Fruit fly (Drosophila melanogaster) whole organism, embryonic: ENCODE measurements around the gene kek6.

ENCODE experiments used
- Abd-B ChIP-seq: fragments of 200-800 bp; sonication (Bioruptor generic); optimal IDR thresholded peaks from 2 replicates; lab custom pipeline; 2018; ENCODE audit warnings: missing biosample characterization, mild to moderate bottlenecking, missing genetic modification characterization, moderate library complexity
- Adf1 ChIP-seq: fragments of 200-800 bp; sonication (Bioruptor generic); IDR thresholded peaks from 2 replicates; pipeline ENCODE4 v1.3.6; 2022; ENCODE audit warnings: missing biosample characterization, missing genetic modification characterization
- CG11085 ChIP-seq: fragments of 200-800 bp; sonication (Bioruptor generic); IDR thresholded peaks from 2 replicates; pipeline ENCODE4 v1.3.6; 2022; ENCODE audit warnings: missing biosample characterization, missing genetic modification characterization
- CG12236 ChIP-seq: fragments of 200-800 bp; sonication (Bioruptor generic); optimal IDR thresholded peaks from 2 replicates; lab custom pipeline; 2016; ENCODE audit warnings: missing biosample characterization, missing genetic modification characterization
- CG14710 ChIP-seq: fragments of 200-800 bp; sonication (Bioruptor generic); optimal IDR thresholded peaks from 3 replicates; lab custom pipeline; 2019; ENCODE audit warnings: missing biosample characterization, mild to moderate bottlenecking, missing genetic modification characterization, moderate library complexity
- CG15073 ChIP-seq: fragments of 200-800 bp; sonication (Bioruptor generic); optimal IDR thresholded peaks from 2 replicates; lab custom pipeline; 2016; ENCODE audit warnings: missing biosample characterization, missing genetic modification characterization
- CG15479 ChIP-seq: fragments of 200-800 bp; sonication (Bioruptor generic); optimal IDR thresholded peaks from 3 replicates; lab custom pipeline; 2019; ENCODE audit warnings: missing biosample characterization, mild to moderate bottlenecking, missing genetic modification characterization, moderate library complexity
- CG17186 ChIP-seq: fragments of 200-800 bp; sonication (Bioruptor generic); optimal IDR thresholded peaks from 3 replicates; lab custom pipeline; 2017; ENCODE audit warnings: missing biosample characterization, missing genetic modification reagents, missing genetic modification characterization
- CG17359 ChIP-seq: fragments of 200-800 bp; sonication (Bioruptor generic); optimal IDR thresholded peaks from 3 replicates; lab custom pipeline; 2018; ENCODE audit warnings: missing biosample characterization, mild to moderate bottlenecking, missing genetic modification characterization, moderate library complexity
- CG2129 ChIP-seq: fragments of 200-800 bp; sonication (Bioruptor generic); IDR thresholded peaks from 2 replicates; pipeline ENCODE4 v1.3.6; 2022; ENCODE audit warnings: missing biosample characterization, missing genetic modification characterization; ENCODE audit not compliant: partially characterized antibody
- CG2202 ChIP-seq: fragments of 200-800 bp; sonication (Bioruptor generic); optimal IDR thresholded peaks from 2 replicates; lab custom pipeline; 2018; ENCODE audit warnings: missing biosample characterization, mild to moderate bottlenecking, missing genetic modification characterization
- CG3065 ChIP-seq: fragments of 200-800 bp; sonication (Bioruptor generic); optimal IDR thresholded peaks from 2 replicates; lab custom pipeline; 2016; ENCODE audit warnings: missing biosample characterization, missing genetic modification characterization
- CG32772 ChIP-seq: fragments of 200-800 bp; sonication (Bioruptor generic); IDR thresholded peaks from 2 replicates; pipeline ENCODE4 v1.3.6; 2022; ENCODE audit warnings: missing biosample characterization, missing genetic modification characterization
- CG4328 ChIP-seq: fragments of 200-800 bp; sonication (Bioruptor generic); optimal IDR thresholded peaks from 3 replicates; lab custom pipeline; 2017; ENCODE audit warnings: missing biosample characterization, missing genetic modification reagents, missing genetic modification characterization
- CG5245 ChIP-seq: fragments of 200-800 bp; sonication (Bioruptor generic); optimal IDR thresholded peaks from 3 replicates; lab custom pipeline; 2016; ENCODE audit warnings: missing biosample characterization, missing genetic modification characterization
- CG7556 ChIP-seq: fragments of 200-800 bp; sonication (Bioruptor generic); optimal IDR thresholded peaks from 2 replicates; lab custom pipeline; 2017; ENCODE audit warnings: missing biosample characterization, mild to moderate bottlenecking, missing genetic modification characterization
- CG8281 ChIP-seq: fragments of 200-800 bp; sonication (Bioruptor generic); optimal IDR thresholded peaks from 2 replicates; lab custom pipeline; 2018; ENCODE audit warnings: missing biosample characterization, mild to moderate bottlenecking, missing genetic modification characterization, moderate library complexity
- CG8478 ChIP-seq: fragments of >200 bp; optimal IDR thresholded peaks from 2 replicates; lab custom pipeline; 2018
- CG9817 ChIP-seq: fragments of 200-800 bp; sonication (Bioruptor generic); optimal IDR thresholded peaks from 2 replicates; lab custom pipeline; 2018; ENCODE audit warnings: missing biosample characterization, mild to moderate bottlenecking, missing genetic modification characterization, moderate library complexity
- Camta ChIP-seq: fragments of 200-800 bp; sonication (Bioruptor generic); optimal IDR thresholded peaks from 2 replicates; lab custom pipeline; 2016; ENCODE audit warnings: missing biosample characterization, missing genetic modification characterization
- Dbx ChIP-seq: fragments of 200-800 bp; sonication (Bioruptor generic); IDR thresholded peaks from 3 replicates; pipeline ENCODE4 v1.3.6; 2022; ENCODE audit warnings: missing biosample characterization, missing genetic modification characterization
- Deaf1 ChIP-seq: fragments of 200-800 bp; optimal IDR thresholded peaks from 3 replicates; lab custom pipeline; 2019; ENCODE audit warnings: missing biosample characterization, mild to moderate bottlenecking, missing genetic modification characterization, moderate library complexity
- HLH3B ChIP-seq: fragments of 200-800 bp; sonication (Bioruptor generic); IDR thresholded peaks from 2 replicates; pipeline ENCODE4 v1.3.6; 2022; ENCODE audit warnings: missing biosample characterization, missing genetic modification characterization
- Jarid2 ChIP-seq: fragments of 200-800 bp; sonication (Bioruptor generic); optimal IDR thresholded peaks from 3 replicates; lab custom pipeline; 2017; ENCODE audit warnings: mild to moderate bottlenecking, missing biosample characterization, missing genetic modification reagents, missing genetic modification characterization
- Lhr ChIP-seq: fragments of 200-800 bp; sonication (Bioruptor generic); optimal IDR thresholded peaks from 3 replicates; lab custom pipeline; 2017; ENCODE audit warnings: mild to moderate bottlenecking, missing biosample characterization, missing genetic modification reagents, missing genetic modification characterization
- Mrtf ChIP-seq: fragments of 200-800 bp; sonication (Bioruptor generic); IDR thresholded peaks from 3 replicates; pipeline ENCODE4 v1.3.6; 2022; ENCODE audit warnings: missing biosample characterization, missing genetic modification characterization
- NK7.1 ChIP-seq: fragments of 200-800 bp; sonication (Bioruptor generic); optimal IDR thresholded peaks from 3 replicates; lab custom pipeline; 2016; ENCODE audit warnings: missing biosample characterization, missing genetic modification characterization
- Sin3A ChIP-seq: fragments of >200 bp; optimal IDR thresholded peaks from 2 replicates; lab custom pipeline; 2018
- Sry-δ ChIP-seq: fragments of 200-800 bp; sonication (Bioruptor generic); optimal IDR thresholded peaks from 2 replicates; lab custom pipeline; 2016; ENCODE audit warnings: missing biosample characterization, missing genetic modification characterization
- Taf1 ChIP-seq: fragments of 200-800 bp; sonication (Bioruptor generic); IDR thresholded peaks from 2 replicates; pipeline ENCODE4 v1.3.6; 2022; ENCODE audit warnings: missing biosample characterization, missing genetic modification characterization
- Usf ChIP-seq: fragments of 200-800 bp; sonication (Bioruptor generic); optimal IDR thresholded peaks from 2 replicates; lab custom pipeline; 2017; ENCODE audit warnings: missing genotype, missing biosample characterization, missing genetic modification characterization
- bab2 ChIP-seq: fragments of 200-800 bp; sonication (Bioruptor generic); optimal IDR thresholded peaks from 2 replicates; lab custom pipeline; 2016; ENCODE audit warnings: missing biosample characterization, missing genetic modification characterization
- bbx ChIP-seq: fragments of 200-800 bp; sonication (Bioruptor generic); IDR thresholded peaks from 2 replicates; pipeline ENCODE4 v1.3.6; 2022; ENCODE audit warnings: missing biosample characterization, missing genetic modification characterization; ENCODE audit not compliant: partially characterized antibody
- bigmax ChIP-seq: fragments of 200-800 bp; sonication (Bioruptor generic); optimal IDR thresholded peaks from 2 replicates; lab custom pipeline; 2018; ENCODE audit warnings: missing biosample characterization, mild to moderate bottlenecking, missing genetic modification characterization
- cato ChIP-seq: fragments of 200-800 bp; sonication (Bioruptor generic); optimal IDR thresholded peaks from 2 replicates; lab custom pipeline; 2016; ENCODE audit warnings: missing biosample characterization, missing genetic modification characterization, borderline replicate concordance
- dati ChIP-seq: fragments of 200-800 bp; sonication (Bioruptor generic); IDR thresholded peaks from 2 replicates; pipeline ENCODE4 v1.3.6; 2022; ENCODE audit warnings: missing biosample characterization, missing genetic modification characterization
- dpn ChIP-seq, 2 experiments: fragments of 200-800 bp; sonication (Bioruptor generic); optimal IDR thresholded peaks; 3 replicates each; lab custom pipeline; 2016; ENCODE audit warnings: missing biosample characterization in 2 of 2, missing genetic modification characterization in 2 of 2
- fd3F ChIP-seq: fragments of 200-800 bp; sonication (Bioruptor generic); optimal IDR thresholded peaks from 2 replicates; lab custom pipeline; 2018; ENCODE audit warnings: missing biosample characterization, mild to moderate bottlenecking, missing genetic modification characterization, moderate library complexity
- fd64A ChIP-seq: fragments of 200-800 bp; sonication (Bioruptor generic); optimal IDR thresholded peaks from 3 replicates; lab custom pipeline; 2018; ENCODE audit warnings: missing biosample characterization, mild to moderate bottlenecking, missing genetic modification characterization
- fru ChIP-seq: fragments of >200 bp; optimal IDR thresholded peaks from 2 replicates; lab custom pipeline; 2017
- gsb-n ChIP-seq: fragments of 200-800 bp; sonication (Bioruptor generic); optimal IDR thresholded peaks from 3 replicates; lab custom pipeline; 2018; ENCODE audit warnings: missing biosample characterization, mild to moderate bottlenecking, missing genetic modification characterization
- kay ChIP-seq: fragments of 200-800 bp; sonication (Bioruptor generic); optimal IDR thresholded peaks from 2 replicates; lab custom pipeline; 2016; ENCODE audit warnings: missing biosample characterization, missing genetic modification characterization
- kni ChIP-seq: fragments of 200-800 bp; sonication (Bioruptor generic); optimal IDR thresholded peaks from 3 replicates; lab custom pipeline; 2017; ENCODE audit warnings: mild to moderate bottlenecking, missing biosample characterization, missing genetic modification reagents, missing genetic modification characterization
- nerfin-1 ChIP-seq: fragments of 200-800 bp; sonication (Bioruptor generic); optimal IDR thresholded peaks from 3 replicates; lab custom pipeline; 2019; ENCODE audit warnings: missing biosample characterization, mild to moderate bottlenecking, missing genetic modification characterization, moderate library complexity
- odd ChIP-seq: fragments of 200-800 bp; sonication (Bioruptor generic); optimal IDR thresholded peaks from 2 replicates; lab custom pipeline; 2017; ENCODE audit warnings: missing biosample characterization, mild to moderate bottlenecking, missing genetic modification characterization
- pb ChIP-seq: fragments of 200-800 bp; sonication (Bioruptor generic); optimal IDR thresholded peaks from 3 replicates; lab custom pipeline; 2016; ENCODE audit warnings: missing biosample characterization, missing genetic modification characterization
- pita ChIP-seq: fragments of 200-800 bp; sonication (Bioruptor generic); optimal IDR thresholded peaks from 2 replicates; lab custom pipeline; 2017; ENCODE audit warnings: missing biosample characterization, mild to moderate bottlenecking, missing genetic modification characterization
- rib ChIP-seq: fragments of 200-800 bp; sonication (Bioruptor generic); IDR thresholded peaks from 2 replicates; pipeline ENCODE4 v1.3.6; 2022; ENCODE audit warnings: missing biosample characterization, missing genetic modification characterization
- row ChIP-seq: fragments of 200-800 bp; sonication (Bioruptor generic); IDR thresholded peaks from 3 replicates; pipeline ENCODE4 v1.3.6; 2022; ENCODE audit warnings: missing biosample characterization, missing genetic modification characterization
- sisA ChIP-seq: fragments of 200-800 bp; sonication (Bioruptor generic); IDR thresholded peaks from 2 replicates; pipeline ENCODE4 v1.3.6; 2022; ENCODE audit warnings: missing biosample characterization, missing genetic modification characterization
- slbo ChIP-seq: fragments of 200-800 bp; sonication (Bioruptor generic); IDR thresholded peaks from 2 replicates; pipeline ENCODE4 v1.3.6; 2022; ENCODE audit warnings: missing biosample characterization, missing genetic modification characterization
- tna ChIP-seq: fragments of 200-800 bp; sonication (Bioruptor generic); IDR thresholded peaks from 2 replicates; pipeline ENCODE4 v1.3.6; 2022; ENCODE audit warnings: missing biosample characterization, missing genetic modification characterization; ENCODE audit not compliant: partially characterized antibody
- wek ChIP-seq: fragments of 200-800 bp; sonication (Bioruptor generic); optimal IDR thresholded peaks from 3 replicates; lab custom pipeline; 2018; ENCODE audit warnings: missing biosample characterization, mild to moderate bottlenecking, missing genetic modification characterization, moderate library complexity

The kek6 gene

DNA sequence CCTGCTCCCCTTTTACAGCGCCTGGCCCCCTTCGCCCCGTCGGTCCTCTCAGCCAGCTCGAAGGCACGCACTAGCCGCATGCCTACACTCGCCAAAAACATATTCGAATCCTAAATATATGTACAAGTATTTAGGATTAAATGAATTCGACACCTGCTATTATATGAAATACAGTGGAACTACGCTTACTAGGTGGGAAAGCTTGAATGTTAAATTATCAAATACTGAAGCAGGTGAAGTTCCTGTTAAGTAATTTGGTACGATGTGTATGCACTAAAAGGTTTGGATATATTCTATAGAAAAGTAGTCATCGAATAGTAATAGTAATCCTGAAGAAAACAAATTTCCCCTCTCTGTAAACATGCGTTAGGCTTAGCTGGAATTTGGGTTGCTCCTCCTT lies 67.8 kb downstream of the kek6 start (continued):
- TF ChIP-seq CG17359 (tag; lab: Kevin White, UChicago): no peak
- TF ChIP-seq CG11085 (GFP tag; lab: Robert Waterston, UW): no peak
- no peak for TF ChIP-seq Camta
- no peak for TF ChIP-seq odd (GFP tag; lab: Kevin White, UChicago)
- no peak for TF ChIP-seq Adf1 (GFP tag; lab: Robert Waterston, UW)
- TF ChIP-seq kay (GFP tag; lab: Kevin White, UChicago): no peak
- no peak for TF ChIP-seq CG32772
- TF ChIP-seq wek: no peak
- TF ChIP-seq dati: no peak
- no peak for TF ChIP-seq sisA
- no peak for TF ChIP-seq CG8281 (tag; lab: Kevin White, UChicago)
- TF ChIP-seq pb: no peak
- no peak for TF ChIP-seq fd3F (GFP tag; lab: Kevin White, UChicago)
- TF ChIP-seq CG5245 (GFP tag; lab: Kevin White, UChicago): no peak
- no peak for TF ChIP-seq Dbx
- TF ChIP-seq Mrtf (GFP tag; lab: Robert Waterston, UW): no peak
- no peak for TF ChIP-seq row (GFP tag; lab: Robert Waterston, UW)
- TF ChIP-seq dpn (GFP tag; optimal IDR thresholded peaks at IDR 0.05; lab: Kevin White, UChicago): no peak
- no peak for TF ChIP-seq CG8478 (lab: Kevin White, UChicago)
- no peak for TF ChIP-seq slbo (GFP tag; lab: Robert Waterston, UW)
- no peak for TF ChIP-seq Lhr (GFP tag; lab: Kevin White, UChicago)
- no peak for TF ChIP-seq rib (GFP tag; lab: Robert Waterston, UW)
- no peak for TF ChIP-seq Sin3A (lab: Kevin White, UChicago)
- no peak for TF ChIP-seq CG12236 (GFP tag; lab: Kevin White, UChicago)
- TF ChIP-seq cato (GFP tag; lab: Kevin White, UChicago): no peak
- TF ChIP-seq CG9817: no peak
- peak; percentile 42 for TF ChIP-seq CG14710 (tag; lab: Kevin White, UChicago)
- no peak for TF ChIP-seq bab2 (GFP tag; lab: Kevin White, UChicago)
- TF ChIP-seq CG15073 (GFP tag; lab: Kevin White, UChicago): no peak
- no peak for TF ChIP-seq nerfin-1 (tag; lab: Kevin White, UChicago)
- TF ChIP-seq Deaf1 (tag; lab: Kevin White, UChicago): no peak
- no peak for TF ChIP-seq Sry-δ (GFP tag; lab: Kevin White, UChicago)
- no peak for TF ChIP-seq CG4328 (GFP tag; lab: Kevin White, UChicago)
- peak; percentile 25 for TF ChIP-seq CG2202
- TF ChIP-seq CG15479: no peak
- TF ChIP-seq kni (GFP tag; lab: Kevin White, UChicago): no peak
- TF ChIP-seq pita (GFP tag; lab: Kevin White, UChicago): no peak
- TF ChIP-seq fru: no peak
- no peak for TF ChIP-seq Jarid2 (GFP tag; lab: Kevin White, UChicago)
- no peak for TF ChIP-seq gsb-n (tag; lab: Kevin White, UChicago)
- no peak for TF ChIP-seq bigmax (GFP tag; lab: Kevin White, UChicago)
- TF ChIP-seq bbx (GFP tag; lab: Robert Waterston, UW): no peak
- TF ChIP-seq CG7556 (GFP tag; lab: Kevin White, UChicago): peak; percentile 23
- TF ChIP-seq tna (GFP tag; lab: Robert Waterston, UW): no peak
- no peak for TF ChIP-seq NK7.1 (GFP tag; lab: Kevin White, UChicago)
- no peak for TF ChIP-seq CG17186 (GFP tag; lab: Kevin White, UChicago)
- no peak for TF ChIP-seq fd64A (GFP tag; lab: Kevin White, UChicago)
- TF ChIP-seq Usf (GFP tag; lab: Kevin White, UChicago): peak; percentile 2
- TF ChIP-seq Abd-B (GFP tag; lab: Kevin White, UChicago): no peak
- no peak for TF ChIP-seq HLH3B (GFP tag; lab: Robert Waterston, UW)
- no peak for TF ChIP-seq CG2129 (GFP tag; lab: Robert Waterston, UW)
- TF ChIP-seq CG3065 (GFP tag; lab: Kevin White, UChicago): no peak
- no peak for TF ChIP-seq Taf1 (GFP tag; lab: Robert Waterston, UW)
